Worm (Caenorhabditis elegans) whole organism, early embryonic: ENCODE results near the gene poml-1.

Source experiments
- B0310.2 ChIP-seq: sonication (generic microtip); optimal IDR thresholded peaks from 2 replicates; lab custom pipeline; 2016; ENCODE audit warnings: mild to moderate bottlenecking, missing genetic modification characterization, missing compliant biosample characterization
- F13C5.2 ChIP-seq: sonication (generic microtip); optimal IDR thresholded peaks from 2 replicates; lab custom pipeline; 2017; ENCODE audit warnings: mild to moderate bottlenecking, missing genetic modification characterization, inconsistent platforms, missing compliant biosample characterization
- aly-1 ChIP-seq: sonication (generic microtip); optimal IDR thresholded peaks from 2 replicates; lab custom pipeline; 2016; ENCODE audit warnings: missing genetic modification characterization, missing compliant biosample characterization
- ama-1 ChIP-seq: fragments of 150-350 bp; optimal IDR thresholded peaks from 2 replicates; lab custom pipeline; 2014
- ceh-13 ChIP-seq: fragments of 200-800 bp; sonication (Bioruptor generic); optimal IDR thresholded peaks from 2 replicates; lab custom pipeline; 2018; ENCODE audit warnings: mild to moderate bottlenecking, missing genetic modification characterization, missing compliant biosample characterization
- ceh-36 ChIP-seq: sonication (generic microtip); optimal IDR thresholded peaks from 2 replicates; lab custom pipeline; 2016; ENCODE audit warnings: missing genetic modification characterization, inconsistent platforms, missing compliant biosample characterization
- ets-7 ChIP-seq: sonication (generic microtip); optimal IDR thresholded peaks from 2 replicates; lab custom pipeline; 2016; ENCODE audit warnings: missing genotype, missing genetic modification characterization, missing compliant biosample characterization
- flt-1 ChIP-seq: fragments of 200-800 bp; sonication (Bioruptor generic); IDR thresholded peaks from 2 replicates; pipeline ENCODE4 v1.3.6; 2022; ENCODE audit warnings: missing genetic modification characterization, missing compliant biosample characterization
- hmbx-1 ChIP-seq: sonication (generic microtip); optimal IDR thresholded peaks from 2 replicates; lab custom pipeline; 2016; ENCODE audit warnings: mild to moderate bottlenecking, missing genetic modification characterization, missing compliant biosample characterization
- hmg-4 ChIP-seq: fragments of 200-800 bp; sonication (Bioruptor generic); optimal IDR thresholded peaks from 2 replicates; lab custom pipeline; 2018; ENCODE audit warnings: mild to moderate bottlenecking, missing genetic modification characterization, missing compliant biosample characterization
- hnd-1 ChIP-seq: sonication (generic microtip); optimal IDR thresholded peaks from 2 replicates; lab custom pipeline; 2016; ENCODE audit warnings: missing genetic modification characterization, missing compliant biosample characterization
- pes-1 ChIP-seq: fragments of 200-800 bp; sonication (Bioruptor generic); IDR thresholded peaks from 2 replicates; pipeline ENCODE4 v1.3.6; 2022; ENCODE audit warnings: missing genetic modification reagents, missing genetic modification characterization, missing compliant biosample characterization
- scrt-1 ChIP-seq: fragments of 200-800 bp; sonication (Bioruptor generic); IDR thresholded peaks from 2 replicates; pipeline ENCODE4 v1.3.6; 2022; ENCODE audit warnings: missing genetic modification characterization, missing compliant biosample characterization
- sea-1 ChIP-seq: fragments of 200-800 bp; sonication (Bioruptor generic); conservative IDR thresholded peaks from 2 replicates; pipeline ENCODE4 v1.3.6; 2022; ENCODE audit warnings: missing genetic modification characterization, missing compliant biosample characterization
- tbx-11 ChIP-seq: fragments of 200-800 bp; sonication (Bioruptor generic); IDR thresholded peaks from 2 replicates; pipeline ENCODE4 v1.3.6; 2022; ENCODE audit warnings: missing genetic modification characterization, missing compliant biosample characterization
- tbx-37 ChIP-seq: fragments of 200-800 bp; sonication (Bioruptor generic); conservative IDR thresholded peaks from 2 replicates; pipeline ENCODE4 v1.3.6; 2022; ENCODE audit warnings: missing genetic modification reagents, missing genetic modification characterization, missing compliant biosample characterization
- tra-4 ChIP-seq: sonication (generic microtip); optimal IDR thresholded peaks from 2 replicates; lab custom pipeline; 2017; ENCODE audit warnings: missing genetic modification characterization, missing compliant biosample characterization

The poml-1 gene

DNA sequence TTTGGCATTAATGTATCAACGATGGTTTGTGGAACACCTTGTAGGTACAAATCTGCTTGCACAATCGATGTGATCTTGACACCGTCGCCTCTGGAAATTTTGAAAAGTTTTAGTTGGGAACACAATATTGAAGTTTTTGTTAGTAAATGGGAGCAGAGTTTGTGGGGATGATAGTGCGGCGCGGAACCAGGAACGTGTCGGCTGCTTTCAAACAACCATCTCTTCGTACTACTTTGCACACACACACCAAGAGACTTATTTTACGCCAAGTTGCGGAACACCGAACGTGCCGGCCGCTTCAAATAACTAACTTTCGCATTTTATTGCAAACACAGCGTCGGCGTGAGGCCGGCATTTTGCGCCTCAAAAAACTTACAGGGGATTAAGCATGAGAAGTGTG lies 13.7 kb downstream of the poml-1 start:
- TF ChIP-seq F13C5.2 (tag; lab: Kevin White, UChicago) (no peak), scrt-1 (no peak), hmg-4 (no peak), ama-1 (lab: Kevin White, UChicago) (no peak), tbx-11 (no peak), aly-1 (tag; lab: Kevin White, UChicago) (no peak), pes-1 (GFP tag; lab: Robert Waterston, UW) (no peak), ceh-36 (tag; lab: Kevin White, UChicago) (no peak), hnd-1 (tag; lab: Kevin White, UChicago) (no peak)

DNA sequence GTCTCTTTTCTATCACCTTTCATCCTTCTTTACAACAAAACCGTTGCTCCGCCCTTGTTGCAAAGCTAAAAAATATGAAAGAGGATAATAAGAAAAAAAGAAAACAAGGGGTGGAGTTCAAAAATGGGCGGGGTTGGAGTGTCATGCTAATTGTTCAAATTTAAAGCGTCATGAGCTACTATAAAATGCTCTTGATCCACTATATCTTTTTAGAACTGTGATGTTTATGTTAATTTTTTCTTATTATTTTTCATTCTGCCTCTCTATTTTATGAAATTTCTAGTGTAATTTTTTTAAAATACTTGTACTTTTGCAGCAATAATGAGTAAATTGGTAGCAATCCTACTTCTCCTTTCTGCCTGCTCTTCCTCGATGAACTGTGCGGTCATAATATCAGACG lies 16.1 kb downstream of the poml-1 start, which contains the start of gene K02D3.1:
TSS of gene K02D3.1 (plus strand) at position 301 of the 400 bp plus-strand sequence.
- TF ChIP-seq ceh-36 (tag; lab: Kevin White, UChicago) (no peak), tra-4 (tag; lab: Kevin White, UChicago) (no peak)

DNA sequence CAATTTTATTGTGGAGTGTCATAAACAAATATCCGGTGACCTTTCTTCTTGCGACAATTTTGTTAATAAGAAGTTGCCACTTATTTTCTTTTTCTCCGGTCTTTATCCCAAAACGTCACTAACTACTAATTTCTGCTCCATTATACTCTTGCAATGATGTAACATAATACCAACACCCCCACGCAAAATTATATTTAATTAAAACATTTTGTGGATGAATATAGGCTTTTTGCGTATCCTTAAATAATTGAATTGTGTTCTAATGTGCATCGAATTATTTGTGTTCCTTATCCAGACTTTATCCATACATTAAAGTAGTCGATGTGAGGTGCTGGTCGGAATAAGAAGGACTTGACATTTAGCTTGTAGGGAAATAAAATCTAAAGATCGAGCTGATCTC lies 19.8 kb downstream of the poml-1 start:
- TF ChIP-seq scrt-1 = no peak
- TF ChIP-seq hmbx-1 (tag; lab: Kevin White, UChicago) = no peak
- TF ChIP-seq F13C5.2 (tag; lab: Kevin White, UChicago) = no peak
- no peak for TF ChIP-seq sea-1 (GFP tag; lab: Robert Waterston, UW)
- TF ChIP-seq tbx-11 = no peak
- TF ChIP-seq B0310.2 = no peak
- no peak for TF ChIP-seq ama-1 (lab: Kevin White, UChicago)
- TF ChIP-seq ceh-13 (GFP tag; lab: Kevin White, UChicago) = no peak
- no peak for TF ChIP-seq aly-1 (tag; lab: Kevin White, UChicago)
- TF ChIP-seq hnd-1 (tag; lab: Kevin White, UChicago) = no peak
- no peak for TF ChIP-seq hmg-4
- TF ChIP-seq flt-1 (GFP tag; lab: Robert Waterston, UW) = no peak

DNA sequence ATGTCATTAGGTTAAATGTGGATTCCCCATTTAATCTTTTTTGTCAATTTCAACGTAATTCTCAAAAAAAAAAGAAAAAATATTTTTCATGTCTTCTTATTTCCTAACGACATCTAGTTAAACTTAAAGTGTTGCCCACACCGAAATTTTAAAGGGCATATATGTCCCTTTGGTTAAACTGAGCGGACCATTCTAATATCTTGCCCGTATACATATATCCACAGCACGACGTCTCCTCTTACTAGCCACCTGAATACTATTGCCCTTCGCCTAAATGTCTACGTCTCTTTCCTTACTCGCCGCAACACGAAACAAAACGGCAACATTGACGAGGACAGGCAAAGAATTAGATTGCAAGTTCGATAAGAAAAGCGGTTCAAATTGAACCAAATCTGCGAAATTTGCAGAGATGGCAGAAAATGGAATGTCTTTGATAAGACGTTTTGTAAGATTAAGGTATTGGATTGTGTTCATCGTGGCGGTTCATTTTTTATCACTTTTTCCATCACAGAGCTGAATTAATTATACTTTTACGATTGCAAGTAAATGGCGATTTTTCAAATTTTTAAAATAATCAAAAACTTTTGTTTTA lies 22.0 kb downstream of the poml-1 start:
- TF ChIP-seq B0310.2 (no peak), ceh-36 (tag; lab: Kevin White, UChicago) (no peak), ceh-13 (GFP tag; lab: Kevin White, UChicago) (no peak), tra-4 (tag; lab: Kevin White, UChicago) (no peak), tbx-11 (0 out of 2 replicates have a peak, but pooled peaks have one; percentile 27), ama-1 (lab: Kevin White, UChicago) (no peak), hmbx-1 (tag; lab: Kevin White, UChicago) (no peak), pes-1 (GFP tag; lab: Robert Waterston, UW) (peak; percentile 57), scrt-1 (peak; percentile 66; the same call in 1 of the 2 replicates), aly-1 (tag; lab: Kevin White, UChicago) (peak; percentile 58), hmg-4 (peak; percentile 86), ets-7 (tag; lab: Kevin White, UChicago) (peak; percentile 14), tbx-37 (GFP tag; lab: Robert Waterston, UW) (peak; percentile 33; the same call in 1 of the 2 replicates), hnd-1 (tag; lab: Kevin White, UChicago) (no peak), F13C5.2 (tag; lab: Kevin White, UChicago) (peak; percentile 99), flt-1 (GFP tag; lab: Robert Waterston, UW) (peak; percentile 68), sea-1 (GFP tag; lab: Robert Waterston, UW) (0 out of 2 replicates have a peak, but pooled peaks have one; percentile 50)

DNA sequence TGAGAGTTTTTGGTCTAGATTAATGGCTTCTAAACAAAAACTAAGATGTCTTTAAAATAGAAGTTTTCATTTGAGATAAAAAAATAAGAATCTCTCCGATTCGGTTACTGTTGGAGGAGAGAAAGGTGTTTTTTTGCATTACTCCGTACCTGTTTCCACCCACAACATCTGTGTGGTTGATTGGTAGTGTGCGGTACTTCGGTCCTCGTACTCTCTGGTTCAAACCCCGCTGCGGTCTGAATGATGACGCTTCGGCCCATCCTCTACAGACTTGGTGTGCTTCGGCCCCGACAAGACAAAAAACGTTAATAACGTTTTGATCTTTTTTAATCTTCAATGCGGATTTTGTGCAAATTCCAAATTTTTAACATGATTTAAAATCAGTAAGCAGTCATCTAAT lies 25.2 kb downstream of the poml-1 start:
- TF ChIP-seq B0310.2 (no peak), pes-1 (GFP tag; lab: Robert Waterston, UW) (peak; percentile 58), ceh-36 (tag; lab: Kevin White, UChicago) (no peak), sea-1 (GFP tag; lab: Robert Waterston, UW) (no peak), flt-1 (GFP tag; lab: Robert Waterston, UW) (no peak), ets-7 (tag; lab: Kevin White, UChicago) (no peak)

DNA sequence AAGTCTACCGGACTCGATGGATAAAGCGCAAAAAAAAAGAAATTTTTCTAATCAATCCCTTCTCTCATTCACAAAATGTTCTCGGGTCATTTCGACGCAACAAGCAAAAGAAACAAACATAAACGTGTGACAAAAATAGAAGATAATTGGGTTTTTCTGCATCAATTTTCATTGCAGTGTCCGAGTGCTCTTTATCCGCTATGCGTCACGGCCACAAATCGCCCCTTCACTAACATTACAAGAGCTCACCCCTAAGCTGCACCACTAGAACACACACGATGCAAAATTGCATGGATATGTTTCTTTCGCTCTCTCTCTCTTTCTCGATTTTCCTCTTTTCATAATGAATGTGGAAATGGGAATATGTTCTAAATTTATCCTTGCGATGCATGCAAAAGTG lies 26.6 kb downstream of the poml-1 start:
- TF ChIP-seq pes-1 (GFP tag; lab: Robert Waterston, UW) (no peak), hmg-4 (no peak), tbx-11 (no peak), scrt-1 (no peak), F13C5.2 (tag; lab: Kevin White, UChicago) (no peak), ceh-13 (GFP tag; lab: Kevin White, UChicago) (no peak), hnd-1 (tag; lab: Kevin White, UChicago) (no peak), flt-1 (GFP tag; lab: Robert Waterston, UW) (no peak), sea-1 (GFP tag; lab: Robert Waterston, UW) (no peak), ets-7 (tag; lab: Kevin White, UChicago) (no peak), ama-1 (lab: Kevin White, UChicago) (no peak)

DNA sequence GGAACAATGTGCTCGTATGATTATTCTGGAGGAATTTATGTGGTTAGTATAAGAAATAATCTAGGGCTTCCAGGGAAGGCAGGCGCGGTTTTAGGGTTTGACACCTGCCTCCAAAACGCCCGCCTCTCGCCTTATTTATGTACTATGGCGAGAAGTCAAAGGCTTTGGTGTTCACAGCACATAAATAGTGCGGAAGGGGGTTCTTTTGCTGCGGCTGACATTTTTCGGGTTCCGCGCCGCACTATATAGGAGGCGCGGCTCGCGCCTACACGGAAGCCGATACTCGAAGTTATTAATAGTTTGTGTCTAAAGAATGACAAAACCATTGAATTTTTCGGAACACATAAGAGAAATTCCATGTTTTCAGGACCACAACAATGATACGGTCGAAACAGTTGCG lies 32.4 kb downstream of the poml-1 start:
- TF ChIP-seq ets-7 (tag; lab: Kevin White, UChicago) (no peak), ama-1 (lab: Kevin White, UChicago) (no peak), tra-4 (tag; lab: Kevin White, UChicago) (no peak), B0310.2 (no peak), aly-1 (tag; lab: Kevin White, UChicago) (no peak), tbx-11 (no peak), pes-1 (GFP tag; lab: Robert Waterston, UW) (no peak), flt-1 (GFP tag; lab: Robert Waterston, UW) (no peak), tbx-37 (GFP tag; lab: Robert Waterston, UW) (no peak), ceh-36 (tag; lab: Kevin White, UChicago) (no peak), scrt-1 (no peak), hmbx-1 (tag; lab: Kevin White, UChicago) (no peak), F13C5.2 (tag; lab: Kevin White, UChicago) (no peak)
